Fruit fly (Drosophila melanogaster): ENCODE measurements around the gene CG8032.

Gene CG8032

DNA sequence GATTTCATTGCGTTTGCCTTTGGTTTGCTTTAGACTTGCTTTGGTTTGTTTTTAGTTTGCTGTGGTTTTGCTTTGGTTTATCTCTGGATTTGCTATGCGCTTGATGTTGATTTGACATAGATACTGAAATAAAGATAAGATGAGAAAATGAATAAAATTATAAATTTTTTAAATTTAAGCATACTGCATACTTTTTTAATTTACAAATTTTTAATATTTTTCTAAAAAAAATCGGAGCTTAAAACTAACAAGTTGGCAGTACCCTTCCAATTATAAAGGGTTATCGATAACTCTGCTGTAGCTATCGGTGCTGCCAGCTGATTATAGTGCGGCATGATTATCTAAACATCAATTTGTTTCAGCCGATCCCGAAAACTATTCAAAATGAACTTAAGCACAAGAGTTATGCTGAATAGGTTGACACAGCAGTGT lies 9.9 kb downstream of the CG8032 start, which contains the start of gene mRpL19 (continued):
- TF ChIP-seq CG4424 (GFP tag; optimal IDR thresholded peaks at IDR 0.05): peak; percentile 41
- TF ChIP-seq CG14441 (GFP tag; IDR thresholded peaks at IDR 0.05): no peak
- TF ChIP-seq CG4328 (GFP tag; optimal IDR thresholded peaks at IDR 0.05): peak; percentile 37
- TF ChIP-seq CG17802 (tag; optimal IDR thresholded peaks at IDR 0.05): no peak
- peak; percentile 72 for TF ChIP-seq CG31441 (GFP tag; IDR thresholded peaks at IDR 0.05)
- TF ChIP-seq CG17568 (GFP tag; optimal IDR thresholded peaks at IDR 0.05): peak; percentile 49
- TF ChIP-seq CG1529 (GFP tag; optimal IDR thresholded peaks at IDR 0.05): no peak
- no peak for TF ChIP-seq CG33213 (GFP tag; optimal IDR thresholded peaks at IDR 0.05)
- no peak for TF ChIP-seq CG7987 (GFP tag; optimal IDR thresholded peaks at IDR 0.05)
- peak in 1 of 2 experiments; percentile 90 for TF ChIP-seq Pdp1 (GFP tag; optimal IDR thresholded peaks at IDR 0.05)
- no peak for TF ChIP-seq CG31365 (tag; optimal IDR thresholded peaks at IDR 0.05)
- no peak for TF ChIP-seq CG2199 (GFP tag; IDR thresholded peaks at IDR 0.05)
- TF ChIP-seq CG9817 (tag; optimal IDR thresholded peaks at IDR 0.05): peak; percentile 31
- no peak for TF ChIP-seq CG4820 (GFP tag; optimal IDR thresholded peaks at IDR 0.05)
- TF ChIP-seq CG7357 (GFP tag; IDR thresholded peaks at IDR 0.05): no peak
- peak; percentile 76 for TF ChIP-seq Med (GFP tag)
- no peak for TF ChIP-seq abd-A (tag; optimal IDR thresholded peaks at IDR 0.05)
- no peak for TF ChIP-seq ci (GFP tag; IDR thresholded peaks at IDR 0.05)
- TF ChIP-seq CG7556 (GFP tag; optimal IDR thresholded peaks at IDR 0.05): peak; percentile 53
- no peak for TF ChIP-seq oc (tag; optimal IDR thresholded peaks at IDR 0.05)
- TF ChIP-seq maf-S (GFP tag; optimal IDR thresholded peaks at IDR 0.05): no peak
- TF ChIP-seq chm (GFP tag; IDR thresholded peaks at IDR 0.05): no peak
- TF ChIP-seq al (GFP tag; IDR thresholded peaks at IDR 0.05): no peak
- no peak for TF ChIP-seq CG1233 (GFP tag; optimal IDR thresholded peaks at IDR 0.05)
- peak; percentile 73 for TF ChIP-seq CG2712 (tag; optimal IDR thresholded peaks at IDR 0.05)
- TF ChIP-seq CG1024 (GFP tag; IDR thresholded peaks at IDR 0.05): no peak
- TF ChIP-seq Atf6 (GFP tag; IDR thresholded peaks at IDR 0.05): no peak
- no peak for TF ChIP-seq zfh1 (GFP tag; IDR thresholded peaks at IDR 0.05)
- TF ChIP-seq nerfin-1 (tag; optimal IDR thresholded peaks at IDR 0.05): peak; percentile 43
- TF ChIP-seq klu (GFP tag; IDR thresholded peaks at IDR 0.05): no peak
- TF ChIP-seq Neu2 (GFP tag; optimal IDR thresholded peaks at IDR 0.05; ENCODE audit: borderline replicate concordance): no peak
- TF ChIP-seq CG12219 (GFP tag; optimal IDR thresholded peaks at IDR 0.05): no peak
- peak; percentile 72 for TF ChIP-seq Bgb (GFP tag; IDR thresholded peaks at IDR 0.05; ENCODE audit: partially characterized antibody)
- TF ChIP-seq Fer2 (tag; optimal IDR thresholded peaks at IDR 0.05): peak; percentile 22
- TF ChIP-seq Dll (GFP tag; IDR thresholded peaks at IDR 0.05; ENCODE audit: partially characterized antibody): peak; percentile 75
- peak; percentile 58; the same call in 1 of the 3 replicates for TF ChIP-seq CG7963 (GFP tag; IDR thresholded peaks at IDR 0.05; ENCODE audit: partially characterized antibody)
- no peak for TF ChIP-seq br (optimal IDR thresholded peaks at IDR 0.05)
- TF ChIP-seq sna (GFP tag; IDR thresholded peaks at IDR 0.05; ENCODE audit: partially characterized antibody): no peak
- TF ChIP-seq ap (GFP tag; IDR thresholded peaks at IDR 0.05): no peak
- peak; percentile 69 for TF ChIP-seq CG17829 (tag; optimal IDR thresholded peaks at IDR 0.05)
- peak; percentile 42 for TF ChIP-seq CG7839 (tag; optimal IDR thresholded peaks at IDR 0.05)
- TF ChIP-seq CG10979 (tag; optimal IDR thresholded peaks at IDR 0.05): peak; percentile 50
- no peak for TF ChIP-seq CG11398 (GFP tag; optimal IDR thresholded peaks at IDR 0.05)
- TF ChIP-seq crc (GFP tag; optimal IDR thresholded peaks at IDR 0.05): no peak
- TF ChIP-seq CG5245 (GFP tag; optimal IDR thresholded peaks at IDR 0.05): no peak
- TF ChIP-seq Poxn (GFP tag; IDR thresholded peaks at IDR 0.05): no peak
- TF ChIP-seq dimm (GFP tag; IDR thresholded peaks at IDR 0.05): no peak
- no peak for TF ChIP-seq CTCF (GFP tag; optimal IDR thresholded peaks at IDR 0.05)
- TF ChIP-seq CG6689 (GFP tag; IDR thresholded peaks at IDR 0.05): no peak
- TF ChIP-seq CG7372 (GFP tag; IDR thresholded peaks at IDR 0.05): no peak
- no peak for TF ChIP-seq CG42726 (GFP tag; IDR thresholded peaks at IDR 0.05; ENCODE audit: partially characterized antibody)
- TF ChIP-seq CG2129 (GFP tag; IDR thresholded peaks at IDR 0.05; ENCODE audit: partially characterized antibody): peak; percentile 26
